Worm (Caenorhabditis elegans): ENCODE data around the gene F58B4.7.

Gene F58B4.7

ce11 chrV:10873190-10873589 is 49.9 kb downstream of the F58B4.7 start:
- TF ChIP-seq ceh-13 (GFP tag; optimal IDR thresholded peaks at IDR 0.05) (no peak), hnd-1 (tag; optimal IDR thresholded peaks at IDR 0.05) (no peak), flt-1 (GFP tag; IDR thresholded peaks at IDR 0.05) (no peak), ets-7 (tag; optimal IDR thresholded peaks at IDR 0.05) (no peak), sea-1 (GFP tag; conservative IDR thresholded peaks at IDR 0.05) (no peak), ceh-36 (tag; optimal IDR thresholded peaks at IDR 0.05) (no peak), tbx-11 (GFP tag; IDR thresholded peaks at IDR 0.05) (no peak)

All from whole organism, early embryonic.